Worm (Caenorhabditis elegans): Measurements from ENCODE around the gene nlp-55.

The nlp-55 gene

DNA sequence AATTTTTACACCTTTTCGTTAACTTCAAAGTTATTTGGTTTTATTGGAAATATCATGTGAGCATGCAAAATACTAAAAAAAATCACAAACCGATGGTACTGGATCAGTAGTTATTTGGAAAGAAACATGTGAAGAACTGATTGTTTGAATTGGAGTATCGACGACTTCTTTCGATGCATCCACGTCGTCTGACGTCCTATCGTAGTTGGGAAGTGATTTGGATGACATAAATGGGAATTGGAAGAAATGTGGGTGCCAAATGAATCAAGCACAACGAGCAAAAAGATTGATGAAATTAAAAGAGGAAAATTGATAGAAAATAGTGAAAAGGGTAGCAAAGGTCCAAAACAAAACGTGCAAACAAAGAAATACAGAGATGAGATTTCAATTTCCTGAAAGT is 26.0 kb upstream of the nlp-55 start, which contains the start of gene shw-1:
TSS of gene shw-1 (minus strand) at position 228 of the 400 bp plus-strand sequence.
- TF ChIP-seq lin-32 (GFP tag; optimal IDR thresholded peaks at IDR 0.05): no peak
- TF ChIP-seq lsy-2 (tag; optimal IDR thresholded peaks at IDR 0.05): no peak
- TF ChIP-seq ztf-11 (tag; optimal IDR thresholded peaks at IDR 0.05): no peak
- TF ChIP-seq nhr-12 (tag; optimal IDR thresholded peaks at IDR 0.05): no peak
- TF ChIP-seq mls-2 (tag; optimal IDR thresholded peaks at IDR 0.05): no peak
- no peak for TF ChIP-seq unc-120 (tag; optimal IDR thresholded peaks at IDR 0.05; ENCODE audit: poor library complexity, severe bottlenecking)
- TF ChIP-seq sem-2 (GFP tag; optimal IDR thresholded peaks at IDR 0.05): no peak
- TF ChIP-seq flh-1 (GFP tag; optimal IDR thresholded peaks at IDR 0.05): no peak
- TF ChIP-seq ceh-83 (GFP tag; optimal IDR thresholded peaks at IDR 0.05): no peak
- no peak for TF ChIP-seq nhr-76 (tag; optimal IDR thresholded peaks at IDR 0.05)
- TF ChIP-seq bed-3 (GFP tag; optimal IDR thresholded peaks at IDR 0.05): no peak
- TF ChIP-seq hlh-1 (tag; optimal IDR thresholded peaks at IDR 0.05): no peak

- TF ChIP-seq sem-2 (GFP tag; optimal IDR thresholded peaks at IDR 0.05): no peak
Measured at ce11 chrII:8316701-8317100, 21.5 kb upstream of the nlp-55 start.

ce11 chrII:8314768-8315167 is 19.6 kb upstream of the nlp-55 start:
- TF ChIP-seq ztf-11 (tag; optimal IDR thresholded peaks at IDR 0.05): no peak
- no peak for TF ChIP-seq mab-5 (tag; optimal IDR thresholded peaks at IDR 0.05)
- no peak for TF ChIP-seq flh-1 (GFP tag; optimal IDR thresholded peaks at IDR 0.05)
- TF ChIP-seq nhr-76 (tag; optimal IDR thresholded peaks at IDR 0.05): no peak
- TF ChIP-seq elt-3 (tag; optimal IDR thresholded peaks at IDR 0.05): no peak
- TF ChIP-seq sptf-1 (tag; optimal IDR thresholded peaks at IDR 0.05): no peak

- TF ChIP-seq ces-1 (GFP tag; optimal IDR thresholded peaks at IDR 0.05) (peak; percentile 64), mab-5 (tag; optimal IDR thresholded peaks at IDR 0.05) (no peak), nhr-237 (tag; optimal IDR thresholded peaks at IDR 0.05) (no peak), unc-120 (tag; optimal IDR thresholded peaks at IDR 0.05; ENCODE audit: poor library complexity, severe bottlenecking) (no peak), ceh-39 (tag; optimal IDR thresholded peaks at IDR 0.05) (no peak), ceh-43 (GFP tag; optimal IDR thresholded peaks at IDR 0.05) (no peak)
Measured at ce11 chrII:8312012-8312411, 16.8 kb upstream of the nlp-55 start.

DNA sequence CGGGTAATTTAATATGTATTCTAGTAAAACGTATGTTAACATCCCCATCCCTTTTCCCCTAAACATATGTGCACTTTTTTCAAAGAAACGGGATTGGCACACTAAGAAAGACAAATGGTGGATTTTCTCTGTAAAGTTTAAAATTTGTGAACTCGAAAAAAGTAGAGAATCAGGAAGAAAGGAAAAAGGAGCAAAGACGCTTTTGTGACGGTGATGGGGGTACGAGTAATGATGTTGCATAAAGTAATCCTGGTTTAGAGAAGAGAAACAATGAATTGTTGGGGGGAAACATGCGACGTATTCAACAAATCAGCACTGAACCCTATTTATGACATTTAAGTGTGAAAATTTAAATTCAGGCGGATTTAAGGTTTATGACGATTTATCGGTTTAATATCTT is 16.3 kb upstream of the nlp-55 start:
- no peak for TF ChIP-seq unc-120 (tag; optimal IDR thresholded peaks at IDR 0.05; ENCODE audit: poor library complexity, severe bottlenecking)
- TF ChIP-seq lin-13 (tag; optimal IDR thresholded peaks at IDR 0.05): no peak
- no peak for TF ChIP-seq ztf-11 (tag; optimal IDR thresholded peaks at IDR 0.05)
- TF ChIP-seq sptf-1 (tag; optimal IDR thresholded peaks at IDR 0.05): no peak

DNA sequence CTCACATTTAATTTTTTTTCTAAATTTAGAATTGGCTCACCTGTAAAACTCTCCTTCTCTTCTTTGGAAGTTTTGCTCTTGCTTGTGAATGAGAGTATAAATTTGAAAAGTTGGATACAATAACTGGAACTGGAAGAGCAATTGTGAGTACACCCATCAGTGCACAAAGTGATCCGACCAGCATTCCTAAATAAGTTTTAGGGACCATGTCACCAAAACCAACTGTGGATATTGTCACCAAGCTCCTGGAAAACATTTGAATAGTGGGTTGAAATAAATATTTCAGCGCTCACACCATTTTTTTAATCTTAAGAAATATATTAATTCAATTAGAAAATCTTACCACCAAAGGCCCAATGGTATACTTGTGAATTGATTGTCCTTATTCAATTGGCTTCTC is 13.1 kb upstream of the nlp-55 start:
- no peak for TF ChIP-seq M03D4.4 (tag; optimal IDR thresholded peaks at IDR 0.05)
- no peak for TF ChIP-seq flh-1 (GFP tag; optimal IDR thresholded peaks at IDR 0.05)
- no peak for TF ChIP-seq cnd-1 (tag; optimal IDR thresholded peaks at IDR 0.05)
- no peak for TF ChIP-seq lin-32 (GFP tag; optimal IDR thresholded peaks at IDR 0.05)
- no peak for TF ChIP-seq mep-1 (tag; optimal IDR thresholded peaks at IDR 0.05)
- no peak for TF ChIP-seq mls-2 (tag; optimal IDR thresholded peaks at IDR 0.05)
- no peak for TF ChIP-seq blmp-1 (tag; optimal IDR thresholded peaks at IDR 0.05)
- no peak for TF ChIP-seq unc-39 (tag; optimal IDR thresholded peaks at IDR 0.05)
- no peak for TF ChIP-seq nhr-28 (tag; optimal IDR thresholded peaks at IDR 0.05)
- no peak for TF ChIP-seq nhr-2 (tag; optimal IDR thresholded peaks at IDR 0.05)
- TF ChIP-seq nhr-237 (tag; optimal IDR thresholded peaks at IDR 0.05): no peak
- TF ChIP-seq snpc-4 (tag; optimal IDR thresholded peaks at IDR 0.05): no peak
- TF ChIP-seq lsy-2 (tag; optimal IDR thresholded peaks at IDR 0.05): no peak
- no peak for TF ChIP-seq nhr-12 (tag; optimal IDR thresholded peaks at IDR 0.05)
- TF ChIP-seq ham-2 (GFP tag; optimal IDR thresholded peaks at IDR 0.05): no peak
- no peak for TF ChIP-seq hlh-1 (tag; optimal IDR thresholded peaks at IDR 0.05)
- no peak for TF ChIP-seq unc-120 (tag; optimal IDR thresholded peaks at IDR 0.05; ENCODE audit: poor library complexity, severe bottlenecking)
- TF ChIP-seq sem-2 (GFP tag; optimal IDR thresholded peaks at IDR 0.05): no peak
- no peak for TF ChIP-seq pha-4 (tag; optimal IDR thresholded peaks at IDR 0.05)

All from whole organism, mixed stage, embryonic.